Fruit fly (Drosophila melanogaster): Measurements from ENCODE around the gene Oseg5.

The Oseg5 gene

DNA sequence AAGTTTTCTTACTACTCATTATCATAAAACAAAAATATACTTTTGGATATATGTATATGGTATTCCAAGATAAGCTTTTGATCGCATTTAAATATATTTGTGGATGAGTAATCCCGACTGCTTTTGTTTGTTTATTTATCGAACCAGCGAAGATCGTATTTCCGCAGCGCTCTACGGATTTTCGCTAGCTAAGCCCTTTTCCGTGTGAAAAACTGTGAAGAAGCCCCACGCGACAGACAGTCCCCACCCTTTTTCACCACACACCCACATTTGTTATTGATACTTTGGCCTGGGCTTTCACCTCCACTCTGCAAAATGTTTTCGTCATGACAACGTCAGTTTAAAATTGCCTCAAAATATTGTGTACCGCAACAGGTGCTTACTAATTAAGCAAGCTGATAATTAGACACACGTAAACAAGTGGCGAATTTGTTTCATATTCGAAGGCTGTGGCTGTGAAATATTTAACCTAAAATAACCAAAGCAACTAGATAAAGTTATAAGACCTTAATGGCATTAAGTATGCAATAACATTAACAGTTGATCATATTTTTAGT, 42.6 kb downstream of the Oseg5 start:
- TF ChIP-seq ovo (GFP tag; optimal IDR thresholded peaks at IDR 0.05): no peak
- TF ChIP-seq bab1 (GFP tag; optimal IDR thresholded peaks at IDR 0.05): no peak
- TF ChIP-seq CG5204 (GFP tag; optimal IDR thresholded peaks at IDR 0.05): no peak
- TF ChIP-seq Crg-1 (GFP tag; optimal IDR thresholded peaks at IDR 0.05): no peak
- no peak for TF ChIP-seq pad (GFP tag; optimal IDR thresholded peaks at IDR 0.05)
- TF ChIP-seq kay (GFP tag; ENCODE audit: borderline replicate concordance): peak; percentile 72
- TF ChIP-seq CG7045 (GFP tag; optimal IDR thresholded peaks at IDR 0.05): no peak
- TF ChIP-seq tj (GFP tag; optimal IDR thresholded peaks at IDR 0.05): peak; percentile 95
- TF ChIP-seq CG11617 (GFP tag; optimal IDR thresholded peaks at IDR 0.05): no peak
- TF ChIP-seq Mnt (GFP tag; optimal IDR thresholded peaks at IDR 0.05): peak; percentile 6
- TF ChIP-seq cic (GFP tag; optimal IDR thresholded peaks at IDR 0.05): no peak
- TF ChIP-seq CG1620 (GFP tag; optimal IDR thresholded peaks at IDR 0.05): no peak
- TF ChIP-seq toe (GFP tag; optimal IDR thresholded peaks at IDR 0.05): no peak
- no peak for TF ChIP-seq Hr96 (GFP tag; optimal IDR thresholded peaks at IDR 0.05)
- TF ChIP-seq CG14711 (tag; optimal IDR thresholded peaks at IDR 0.05): no peak
- TF ChIP-seq CG33017 (tag; optimal IDR thresholded peaks at IDR 0.05): no peak
- TF ChIP-seq Clk (GFP tag; optimal IDR thresholded peaks at IDR 0.05): no peak
- no peak for TF ChIP-seq cnc (optimal IDR thresholded peaks at IDR 0.05)
- peak; percentile 62 for TF ChIP-seq CG12768 (GFP tag; optimal IDR thresholded peaks at IDR 0.05)
- TF ChIP-seq CG7101 (tag; optimal IDR thresholded peaks at IDR 0.05): no peak

dm6 chr2L:20792521-20792920, 43.1 kb downstream of the Oseg5 start:
- TF ChIP-seq ovo (GFP tag; optimal IDR thresholded peaks at IDR 0.05): no peak
- TF ChIP-seq kay (GFP tag; ENCODE audit: borderline replicate concordance): peak; percentile 53
- TF ChIP-seq bab1 (GFP tag; optimal IDR thresholded peaks at IDR 0.05): no peak
- TF ChIP-seq CG1620 (GFP tag; optimal IDR thresholded peaks at IDR 0.05): no peak
- TF ChIP-seq tj (GFP tag; optimal IDR thresholded peaks at IDR 0.05): no peak

DNA sequence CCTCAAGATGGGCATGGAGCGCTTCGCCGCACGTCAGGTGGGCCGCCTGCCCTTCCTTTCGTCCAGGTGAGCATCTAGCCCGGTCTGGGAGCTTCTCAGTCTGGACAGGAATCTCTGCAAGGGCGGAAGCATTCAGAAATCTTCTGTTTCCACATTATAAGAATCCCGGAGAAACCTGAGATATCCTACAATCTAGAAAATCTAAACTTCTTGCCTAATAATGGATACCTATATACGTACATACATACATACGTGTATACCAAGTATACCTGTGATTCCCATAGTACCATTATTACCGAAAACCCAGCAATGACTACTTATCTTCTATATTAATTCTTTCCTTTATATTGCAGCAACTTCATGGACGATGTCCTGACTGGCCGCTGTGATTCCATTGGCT, 47.6 kb downstream of the Oseg5 start:
- TF ChIP-seq cnc (optimal IDR thresholded peaks at IDR 0.05) (no peak), bab1 (GFP tag; optimal IDR thresholded peaks at IDR 0.05) (no peak), kay (GFP tag; ENCODE audit: borderline replicate concordance) (no peak), CG12768 (GFP tag; optimal IDR thresholded peaks at IDR 0.05) (no peak), CG14711 (tag; optimal IDR thresholded peaks at IDR 0.05) (no peak), CG5204 (GFP tag; optimal IDR thresholded peaks at IDR 0.05) (no peak), Clk (GFP tag; optimal IDR thresholded peaks at IDR 0.05) (no peak), ovo (GFP tag; optimal IDR thresholded peaks at IDR 0.05) (no peak), Crg-1 (GFP tag; optimal IDR thresholded peaks at IDR 0.05) (no peak), toe (GFP tag; optimal IDR thresholded peaks at IDR 0.05) (no peak), Hr96 (GFP tag; optimal IDR thresholded peaks at IDR 0.05) (no peak), CG7045 (GFP tag; optimal IDR thresholded peaks at IDR 0.05) (no peak), cic (GFP tag; optimal IDR thresholded peaks at IDR 0.05) (no peak), Mnt (GFP tag; optimal IDR thresholded peaks at IDR 0.05) (no peak), tj (GFP tag; optimal IDR thresholded peaks at IDR 0.05) (no peak), CG11617 (GFP tag; optimal IDR thresholded peaks at IDR 0.05) (no peak), CG7101 (tag; optimal IDR thresholded peaks at IDR 0.05) (no peak), CG33017 (tag; optimal IDR thresholded peaks at IDR 0.05) (no peak), CG1620 (GFP tag; optimal IDR thresholded peaks at IDR 0.05) (no peak)

DNA sequence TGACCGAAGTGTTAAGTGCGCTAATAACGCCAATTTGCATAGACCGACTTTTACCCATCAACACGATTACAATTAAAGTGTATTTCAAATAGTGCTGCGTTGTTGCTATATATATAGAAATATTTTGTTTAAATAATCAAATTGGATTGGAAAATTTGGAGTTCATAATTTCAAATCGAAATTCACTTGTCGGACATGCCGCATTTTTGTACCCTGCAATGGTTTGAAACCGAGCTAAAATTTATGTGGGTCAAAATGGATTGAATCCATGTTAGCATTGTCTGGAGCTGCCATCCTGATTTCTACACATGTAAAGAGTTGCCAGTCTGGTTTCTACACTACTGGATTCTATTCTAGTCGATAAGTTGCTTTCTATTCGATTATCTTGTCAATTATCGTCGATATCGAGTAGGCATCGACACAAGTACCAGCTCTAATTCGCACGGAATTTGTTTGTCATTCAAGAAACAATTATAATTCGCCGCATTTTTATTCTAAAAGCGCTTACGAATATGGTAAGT, 48.3 kb downstream of the Oseg5 start, which contains the start of gene Pomp:
Pomp (plus strand) TSS at position 386 of the 521 bp plus-strand sequence.
- no peak for TF ChIP-seq CG12768 (GFP tag; optimal IDR thresholded peaks at IDR 0.05)
- TF ChIP-seq pad (GFP tag; optimal IDR thresholded peaks at IDR 0.05): peak; percentile 12
- no peak for TF ChIP-seq CG1620 (GFP tag; optimal IDR thresholded peaks at IDR 0.05)
- no peak for TF ChIP-seq Clk (GFP tag; optimal IDR thresholded peaks at IDR 0.05)
- TF ChIP-seq kay (GFP tag; ENCODE audit: borderline replicate concordance): peak; percentile 33
- no peak for TF ChIP-seq Mnt (GFP tag; optimal IDR thresholded peaks at IDR 0.05)
- TF ChIP-seq CG33017 (tag; optimal IDR thresholded peaks at IDR 0.05): no peak
- peak; percentile 3 for TF ChIP-seq Crg-1 (GFP tag; optimal IDR thresholded peaks at IDR 0.05)
- TF ChIP-seq CG5204 (GFP tag; optimal IDR thresholded peaks at IDR 0.05): no peak
- TF ChIP-seq bab1 (GFP tag; optimal IDR thresholded peaks at IDR 0.05): peak; percentile 41
- peak; percentile 61 for TF ChIP-seq CG14711 (tag; optimal IDR thresholded peaks at IDR 0.05)
- TF ChIP-seq cnc (optimal IDR thresholded peaks at IDR 0.05): no peak
- TF ChIP-seq CG7045 (GFP tag; optimal IDR thresholded peaks at IDR 0.05): no peak
- TF ChIP-seq Hr96 (GFP tag; optimal IDR thresholded peaks at IDR 0.05): no peak
- peak; percentile 9 for TF ChIP-seq tj (GFP tag; optimal IDR thresholded peaks at IDR 0.05)
- TF ChIP-seq cic (GFP tag; optimal IDR thresholded peaks at IDR 0.05): peak; percentile 39
- peak; percentile 17 for TF ChIP-seq toe (GFP tag; optimal IDR thresholded peaks at IDR 0.05)
- TF ChIP-seq ovo (GFP tag; optimal IDR thresholded peaks at IDR 0.05): no peak
- peak; percentile 47 for TF ChIP-seq CG7101 (tag; optimal IDR thresholded peaks at IDR 0.05)
- no peak for TF ChIP-seq CG11617 (GFP tag; optimal IDR thresholded peaks at IDR 0.05)

DNA sequence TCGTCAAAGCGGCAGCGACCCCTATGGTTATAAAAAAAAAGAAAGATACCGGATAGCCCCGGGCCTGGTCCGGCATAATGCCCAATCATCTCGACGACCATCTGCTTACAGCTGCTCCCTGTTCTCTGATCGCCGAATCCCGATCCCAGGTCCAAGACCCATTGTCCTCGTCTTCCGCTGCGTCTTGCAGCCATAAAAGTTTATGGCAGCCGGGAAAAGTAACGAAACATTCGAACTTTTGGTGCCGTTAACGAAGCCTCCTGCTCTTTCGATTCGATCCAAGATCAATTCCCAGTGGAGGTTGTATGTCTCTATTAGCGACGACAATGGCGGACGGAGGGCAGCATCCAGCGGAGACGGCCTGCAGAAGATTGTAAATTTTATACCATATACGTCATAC, 50.3 kb downstream of the Oseg5 start:
- TF ChIP-seq CG12768 (GFP tag; optimal IDR thresholded peaks at IDR 0.05) (no peak), cnc (optimal IDR thresholded peaks at IDR 0.05) (no peak), CG7045 (GFP tag; optimal IDR thresholded peaks at IDR 0.05) (no peak), tj (GFP tag; optimal IDR thresholded peaks at IDR 0.05) (no peak), Clk (GFP tag; optimal IDR thresholded peaks at IDR 0.05) (no peak), cic (GFP tag; optimal IDR thresholded peaks at IDR 0.05) (no peak), Mnt (GFP tag; optimal IDR thresholded peaks at IDR 0.05) (no peak), Crg-1 (GFP tag; optimal IDR thresholded peaks at IDR 0.05) (no peak), CG14711 (tag; optimal IDR thresholded peaks at IDR 0.05) (no peak), CG5204 (GFP tag; optimal IDR thresholded peaks at IDR 0.05) (no peak)

- TF ChIP-seq CG1620 (GFP tag; optimal IDR thresholded peaks at IDR 0.05) (no peak), cnc (optimal IDR thresholded peaks at IDR 0.05) (no peak), CG7101 (tag; optimal IDR thresholded peaks at IDR 0.05) (no peak), CG12768 (GFP tag; optimal IDR thresholded peaks at IDR 0.05) (no peak), CG11617 (GFP tag; optimal IDR thresholded peaks at IDR 0.05) (no peak), CG5204 (GFP tag; optimal IDR thresholded peaks at IDR 0.05) (no peak), cic (GFP tag; optimal IDR thresholded peaks at IDR 0.05) (no peak), tj (GFP tag; optimal IDR thresholded peaks at IDR 0.05) (no peak), Mnt (GFP tag; optimal IDR thresholded peaks at IDR 0.05) (no peak), bab1 (GFP tag; optimal IDR thresholded peaks at IDR 0.05) (no peak), CG33017 (tag; optimal IDR thresholded peaks at IDR 0.05) (no peak), ovo (GFP tag; optimal IDR thresholded peaks at IDR 0.05) (no peak), CG14711 (tag; optimal IDR thresholded peaks at IDR 0.05) (no peak), toe (GFP tag; optimal IDR thresholded peaks at IDR 0.05) (no peak), Crg-1 (GFP tag; optimal IDR thresholded peaks at IDR 0.05) (no peak), CG7045 (GFP tag; optimal IDR thresholded peaks at IDR 0.05) (no peak), pad (GFP tag; optimal IDR thresholded peaks at IDR 0.05) (no peak)
Measured at dm6 chr2L:20783908-20784307, 51.7 kb downstream of the Oseg5 start.
